Worm (Caenorhabditis elegans) whole organism, L4 larva: ENCODE measurements around the gene arl-8.
A peak's percentile ranks its signal among the peaks of the same experiment; 100 is the strongest.

Experiments
- D1046.2 ChIP-seq: fragments of 200-800 bp; sonication (Bioruptor generic); IDR thresholded peaks from 2 replicates; pipeline ENCODE4 v1.3.6; 2022; ENCODE audit warnings: missing genetic modification characterization, missing compliant biosample characterization
- F10B5.3 ChIP-seq: sonication (generic microtip); optimal IDR thresholded peaks from 2 replicates; lab custom pipeline; 2016; ENCODE audit warnings: mild to moderate bottlenecking, missing genetic modification characterization, missing compliant biosample characterization
- F44E2.7 ChIP-seq: fragments of 200-800 bp; sonication (Bioruptor generic); IDR thresholded peaks from 2 replicates; pipeline ENCODE4 v2.1.2; 2022; ENCODE audit warnings: missing genetic modification characterization, missing compliant biosample characterization
- F49E8.2 ChIP-seq: sonication (generic microtip); optimal IDR thresholded peaks from 2 replicates; lab custom pipeline; 2016; ENCODE audit warnings: missing compliant biosample characterization, mild to moderate bottlenecking, missing genetic modification characterization, borderline replicate concordance
- R02D3.7 ChIP-seq: fragments of 150-350 bp; sonication (generic microtip); optimal IDR thresholded peaks from 3 replicates; lab custom pipeline; 2014; ENCODE audit warnings: missing biosample characterization, missing genetic modification characterization
- ZK546.5 ChIP-seq, 2 experiments: sonication (generic microtip); optimal IDR thresholded peaks; 2 replicates each; lab custom pipeline; 2017; ENCODE audit warnings: missing biosample characterization in 2 of 2, missing genetic modification characterization in 2 of 2
- aly-2 ChIP-seq: sonication (generic microtip); optimal IDR thresholded peaks from 2 replicates; lab custom pipeline; 2018; ENCODE audit warnings: missing biosample characterization, missing genetic modification characterization
- attf-4 ChIP-seq: sonication (generic microtip); optimal IDR thresholded peaks from 3 replicates; lab custom pipeline; 2017; ENCODE audit warnings: missing biosample characterization, missing genetic modification characterization
- ceh-28 ChIP-seq: fragments of 150-350 bp; optimal IDR thresholded peaks from 2 replicates; lab custom pipeline; 2014; ENCODE audit warnings: missing biosample characterization, missing genetic modification reagents, missing genetic modification characterization
- ceh-32 ChIP-seq: sonication (generic microtip); optimal IDR thresholded peaks from 2 replicates; lab custom pipeline; 2016; ENCODE audit warnings: mild to moderate bottlenecking, missing genetic modification characterization, missing compliant biosample characterization; ENCODE audit not compliant: poor library complexity
- ceh-44 ChIP-seq: fragments of 200-800 bp; sonication (Bioruptor generic); IDR thresholded peaks from 2 replicates; pipeline ENCODE4 v1.3.6; 2022; ENCODE audit warnings: missing genetic modification reagents, missing genetic modification characterization, missing compliant biosample characterization
- ceh-82 ChIP-seq: sonication (generic microtip); optimal IDR thresholded peaks from 2 replicates; lab custom pipeline; 2017; ENCODE audit warnings: missing biosample characterization, missing genetic modification characterization
- ces-1 ChIP-seq: fragments of 150-350 bp; sonication (generic microtip); optimal IDR thresholded peaks from 4 replicates; lab custom pipeline; 2014; ENCODE audit warnings: missing biosample characterization, missing genetic modification reagents, missing genetic modification characterization
- daf-12 ChIP-seq: fragments of 150-350 bp; optimal IDR thresholded peaks from 2 replicates; lab custom pipeline; 2014; ENCODE audit warnings: missing biosample characterization, missing genetic modification reagents, missing genetic modification characterization
- daf-8 ChIP-seq: fragments of 200-800 bp; sonication (Bioruptor generic); IDR thresholded peaks from 2 replicates; pipeline ENCODE4 v1.3.6; 2022; ENCODE audit warnings: missing genetic modification characterization, missing compliant biosample characterization
- dmd-8 ChIP-seq: fragments of 200-800 bp; sonication (Bioruptor generic); IDR thresholded peaks from 2 replicates; pipeline ENCODE4 v1.3.6; 2022; ENCODE audit warnings: missing genetic modification characterization, missing compliant biosample characterization
- dmd-9 ChIP-seq: fragments of 200-800 bp; sonication (Bioruptor generic); IDR thresholded peaks from 2 replicates; pipeline ENCODE4 v1.3.6; 2022; ENCODE audit warnings: missing genetic modification reagents, missing genetic modification characterization, missing compliant biosample characterization
- dve-1 ChIP-seq: sonication (generic microtip); optimal IDR thresholded peaks from 2 replicates; lab custom pipeline; 2017; ENCODE audit warnings: antibody characterized with exemption, mild to moderate bottlenecking, missing genetic modification characterization, missing compliant biosample characterization; ENCODE audit not compliant: insufficient read depth
- egl-27 ChIP-seq: sonication (generic microtip); optimal IDR thresholded peaks from 3 replicates; lab custom pipeline; 2017; ENCODE audit warnings: missing biosample characterization, missing genetic modification reagents, missing genetic modification characterization
- fkh-10 ChIP-seq: fragments of 150-350 bp; optimal IDR thresholded peaks from 2 replicates; lab custom pipeline; 2014; ENCODE audit warnings: missing biosample characterization, missing genetic modification reagents, missing genetic modification characterization
- gei-8 ChIP-seq: fragments of 200-800 bp; sonication (Bioruptor generic); optimal IDR thresholded peaks from 2 replicates; lab custom pipeline; 2018; ENCODE audit warnings: mild to moderate bottlenecking, missing genetic modification characterization, missing compliant biosample characterization
- hlh-11 ChIP-seq: fragments of 200-800 bp; sonication (Bioruptor generic); optimal IDR thresholded peaks from 2 replicates; lab custom pipeline; 2018; ENCODE audit warnings: mild to moderate bottlenecking, missing genetic modification characterization, missing compliant biosample characterization
- hlh-30 ChIP-seq: sonication (generic microtip); optimal IDR thresholded peaks from 2 replicates; lab custom pipeline; 2017; ENCODE audit warnings: antibody characterized with exemption, mild to moderate bottlenecking, missing genetic modification characterization, missing compliant biosample characterization; ENCODE audit not compliant: insufficient read depth
- lin-29 ChIP-seq: fragments of 200-800 bp; sonication (Bioruptor generic); IDR thresholded peaks from 2 replicates; pipeline ENCODE4 v1.3.6; 2022; ENCODE audit warnings: missing genetic modification reagents, missing genetic modification characterization, missing compliant biosample characterization
- lin-38 ChIP-seq: fragments of 200-800 bp; sonication (Bioruptor generic); IDR thresholded peaks from 2 replicates; pipeline ENCODE4 v1.3.6; 2022; ENCODE audit warnings: missing genetic modification reagents, missing genetic modification characterization, missing compliant biosample characterization
- lir-3 ChIP-seq: sonication (generic microtip); optimal IDR thresholded peaks from 2 replicates; lab custom pipeline; 2016; ENCODE audit warnings: mild to moderate bottlenecking, missing genetic modification characterization, missing compliant biosample characterization
- mdl-1 ChIP-seq, 2 experiments: fragments of 150-350 bp in 1 of 2; sonication (generic microtip) in 1 of 2; optimal IDR thresholded peaks; 2 replicates each; lab custom pipeline; 2014 to 2017; ENCODE audit warnings: missing biosample characterization in 2 of 2, missing genetic modification characterization in 2 of 2
- mdt-29 ChIP-seq: fragments of 200-800 bp; sonication (Bioruptor generic); IDR thresholded peaks from 2 replicates; pipeline ENCODE4 v1.3.6; 2022; ENCODE audit warnings: missing genetic modification reagents, missing genetic modification characterization, missing compliant biosample characterization
- mxl-2 ChIP-seq: fragments of 200-800 bp; sonication (Bioruptor generic); conservative IDR thresholded peaks from 2 replicates; pipeline ENCODE4 v1.3.6; 2022; ENCODE audit warnings: missing genetic modification reagents, missing genetic modification characterization, missing compliant biosample characterization
- mxl-3 ChIP-seq: fragments of 200-800 bp; sonication (Bioruptor generic); optimal IDR thresholded peaks from 2 replicates; lab custom pipeline; 2018; ENCODE audit warnings: mild to moderate bottlenecking, missing genetic modification characterization, missing compliant biosample characterization
- nhr-102 ChIP-seq: sonication (generic microtip); optimal IDR thresholded peaks from 2 replicates; lab custom pipeline; 2016; ENCODE audit warnings: mild to moderate bottlenecking, missing genetic modification characterization, moderate library complexity, missing compliant biosample characterization
- nhr-11 ChIP-seq: fragments of 150-350 bp; optimal IDR thresholded peaks from 2 replicates; lab custom pipeline; 2014; ENCODE audit warnings: missing biosample characterization, missing genetic modification characterization
- nhr-111 ChIP-seq: fragments of 200-800 bp; sonication (Bioruptor generic); optimal IDR thresholded peaks from 2 replicates; lab custom pipeline; 2018; ENCODE audit warnings: mild to moderate bottlenecking, missing genetic modification characterization, missing compliant biosample characterization
- nhr-28 ChIP-seq: fragments of 150-350 bp; optimal IDR thresholded peaks from 2 replicates; lab custom pipeline; 2014; ENCODE audit warnings: missing biosample characterization, missing genetic modification characterization
- nhr-48 ChIP-seq: sonication (generic microtip); optimal IDR thresholded peaks from 2 replicates; lab custom pipeline; 2016; ENCODE audit warnings: mild to moderate bottlenecking, missing genetic modification characterization, missing compliant biosample characterization
- nhr-6 ChIP-seq: fragments of 150-350 bp; optimal IDR thresholded peaks from 2 replicates; lab custom pipeline; 2014; ENCODE audit warnings: missing biosample characterization, missing genetic modification characterization
- nhr-77 ChIP-seq: fragments of 150-350 bp; optimal IDR thresholded peaks from 2 replicates; lab custom pipeline; 2014; ENCODE audit warnings: missing biosample characterization, missing genetic modification characterization
- pqm-1 ChIP-seq: sonication (generic microtip); optimal IDR thresholded peaks from 2 replicates; lab custom pipeline; 2017; ENCODE audit warnings: missing biosample characterization, missing genetic modification characterization
- rbr-2 ChIP-seq: sonication (generic microtip); optimal IDR thresholded peaks from 2 replicates; lab custom pipeline; 2016; ENCODE audit warnings: missing genotype, missing genetic modification characterization, missing compliant biosample characterization
- set-16 ChIP-seq: fragments of 200-800 bp; sonication (Bioruptor generic); IDR thresholded peaks from 2 replicates; pipeline ENCODE4 v1.3.6; 2022; ENCODE audit warnings: missing genetic modification reagents, missing genetic modification characterization, missing compliant biosample characterization
- snpc-1.2 ChIP-seq: fragments of 200-800 bp; sonication (Bioruptor generic); IDR thresholded peaks from 2 replicates; pipeline ENCODE4 v1.3.6; 2022; ENCODE audit warnings: missing genetic modification reagents, missing genetic modification characterization, missing compliant biosample characterization
- snpc-4 ChIP-seq: fragments of 150-350 bp; optimal IDR thresholded peaks from 2 replicates; lab custom pipeline; 2014; ENCODE audit warnings: missing biosample characterization, missing genetic modification characterization
- unc-130 ChIP-seq: sonication (generic microtip); optimal IDR thresholded peaks from 2 replicates; lab custom pipeline; 2016; ENCODE audit warnings: missing genetic modification reagents, missing genetic modification characterization, missing compliant biosample characterization
- unc-62 ChIP-seq, 3 experiments: fragments of 150-350 bp in 1 of 3; sonication (generic microtip); optimal IDR thresholded peaks in 2 of 3; peaks in 1 of 3; 1 replicate in 1 of 3; 2 replicates in 2 of 3; lab custom pipeline; 2014 to 2017; ENCODE audit warnings: missing biosample characterization in 3 of 3, missing genetic modification characterization in 3 of 3, missing genetic modification reagents in 3 of 3, missing genotype in 1 of 3
- ztf-11 ChIP-seq: fragments of 150-350 bp; optimal IDR thresholded peaks from 2 replicates; lab custom pipeline; 2014; ENCODE audit warnings: missing biosample characterization, missing genetic modification characterization
- ztf-7 ChIP-seq: fragments of 150-350 bp; optimal IDR thresholded peaks from 2 replicates; lab custom pipeline; 2014; ENCODE audit warnings: missing biosample characterization, missing genetic modification characterization

Gene arl-8

ce11 chrIV:14764719-14765173 is 33.2 kb upstream of the arl-8 start (continued):
- TF ChIP-seq ceh-44 (GFP tag; lab: Robert Waterston, UW) (0 out of 2 replicates have a peak, but pooled peaks have one; percentile 5), set-16 (GFP tag; lab: Robert Waterston, UW) (peak; percentile 39; the same call in 1 of the 2 replicates), snpc-1.2 (GFP tag; lab: Robert Waterston, UW) (peak; percentile 99), ceh-32 (no peak), lir-3 (no peak), daf-12 (tag; lab: Kevin White, UChicago) (no peak), gei-8 (GFP tag; lab: Kevin White, UChicago) (no peak), F10B5.3 (tag; lab: Kevin White, UChicago) (no peak), egl-27 (no peak), nhr-6 (tag; lab: Kevin White, UChicago) (no peak), ceh-28 (tag; lab: Kevin White, UChicago) (no peak), dmd-9 (no peak), attf-4 (no peak), unc-62 (GFP tag; optimal IDR thresholded peaks at IDR 0.05 in 1 of 2; lab: Kevin White, UChicago) (peak in 1 of 2 experiments; percentile 25), unc-62 (tag; optimal IDR thresholded peaks at IDR 0.05; lab: Kevin White, UChicago) (no peak), ZK546.5 (tag; optimal IDR thresholded peaks at IDR 0.05; lab: Kevin White, UChicago) (no peak), snpc-4 (tag; lab: Kevin White, UChicago) (peak; percentile 36), hlh-11 (no peak), ztf-11 (tag; lab: Kevin White, UChicago) (no peak), F44E2.7 (no peak), mdt-29 (GFP tag; lab: Robert Waterston, UW) (peak; percentile 90), ztf-7 (no peak), ces-1 (no peak), nhr-28 (tag; lab: Kevin White, UChicago) (no peak), ceh-82 (no peak), fkh-10 (GFP tag; lab: Kevin White, UChicago) (no peak), hlh-30 (tag; lab: Kevin White, UChicago) (no peak), D1046.2 (GFP tag; lab: Robert Waterston, UW) (no peak), daf-8 (no peak), nhr-111 (no peak)

- TF ChIP-seq mdl-1 (tag; optimal IDR thresholded peaks at IDR 0.05; lab: Kevin White, UChicago) (no peak), R02D3.7 (tag; lab: Kevin White, UChicago) (no peak), ztf-7 (no peak)
- TF ChIP-seq, all 104 proteins: peak for 0
These were observed 32.6 kb upstream of the arl-8 start, which contains the start of gene Y57G11C.5 for ce11 chrIV:14765336-14765735. Gene Y57G11C.5, minus strand, starts transcription at chrIV:14765436.

ce11 chrIV:14766382-14766781 is 31.6 kb upstream of the arl-8 start, which contains the start of gene vti-1:
Gene vti-1, minus strand, starts transcription at chrIV:14766665.
- TF ChIP-seq lin-38 (GFP tag; lab: Robert Waterston, UW) (peak; percentile 56), F49E8.2 (no peak)

- TF ChIP-seq nhr-111 (no peak), nhr-77 (tag; lab: Kevin White, UChicago) (peak; percentile 86), dve-1 (tag; lab: Kevin White, UChicago) (peak; percentile 97), pqm-1 (tag; lab: Kevin White, UChicago) (peak; percentile 38), nhr-48 (tag; lab: Kevin White, UChicago) (peak; percentile 24), gei-8 (GFP tag; lab: Kevin White, UChicago) (no peak), nhr-11 (peak; percentile 84), unc-130 (peak; percentile 27), R02D3.7 (tag; lab: Kevin White, UChicago) (peak; percentile 93), mxl-3 (GFP tag; lab: Kevin White, UChicago) (peak; percentile 24), unc-62 (GFP tag; optimal IDR thresholded peaks at IDR 0.05 in 1 of 2; lab: Kevin White, UChicago) (peak in 1 of 2 experiments; percentile 87), unc-62 (tag; optimal IDR thresholded peaks at IDR 0.05; lab: Kevin White, UChicago) (no peak), nhr-102 (tag; lab: Kevin White, UChicago) (peak; percentile 75), mxl-2 (no peak), fkh-10 (GFP tag; lab: Kevin White, UChicago) (peak; percentile 82), lin-29 (GFP tag; lab: Robert Waterston, UW) (no peak), dmd-8 (GFP tag; lab: Robert Waterston, UW) (no peak), hlh-30 (tag; lab: Kevin White, UChicago) (peak; percentile 90), mdl-1 (tag; optimal IDR thresholded peaks at IDR 0.05; lab: Kevin White, UChicago) (peak; percentile 33 to 75), aly-2 (tag; lab: Kevin White, UChicago) (no peak), rbr-2 (tag; lab: Kevin White, UChicago) (peak; percentile 85)
These were observed 30.2 kb upstream of the arl-8 start, which contains the start of the genes mrps-7 and Y57G11C.3 for ce11 chrIV:14767693-14768251. Gene mrps-7, minus strand, starts transcription at chrIV:14767730. Gene Y57G11C.3, plus strand, starts transcription at chrIV:14768201.
